Worm (Caenorhabditis elegans): ENCODE results near the gene clec-141.

DNA sequence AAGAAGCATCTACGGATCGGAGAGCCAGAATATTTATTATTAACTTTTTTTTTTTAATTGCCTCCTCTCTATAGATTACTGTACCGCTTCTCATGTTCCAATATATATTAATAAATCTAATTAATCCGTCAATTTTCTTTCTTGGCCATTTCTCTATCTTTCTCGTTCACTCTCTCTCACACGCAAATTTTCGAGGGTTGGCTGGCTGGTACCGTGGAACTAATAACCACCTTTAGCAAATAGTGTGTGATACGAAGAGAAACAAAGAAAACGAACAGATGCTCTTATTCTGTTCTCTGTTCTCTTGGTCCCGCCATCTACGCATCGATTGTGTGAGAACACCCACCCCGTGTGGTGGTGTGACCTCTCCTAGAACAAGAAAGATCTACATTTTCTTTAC lies 10.9 kb upstream of the clec-141 start:
- TF ChIP-seq nhr-12 (tag; optimal IDR thresholded peaks at IDR 0.05) (no peak), bed-3 (GFP tag; optimal IDR thresholded peaks at IDR 0.05) (no peak), snpc-4 (tag; optimal IDR thresholded peaks at IDR 0.05) (no peak), ces-1 (GFP tag; optimal IDR thresholded peaks at IDR 0.05) (peak; percentile 89), elt-3 (tag; optimal IDR thresholded peaks at IDR 0.05) (no peak), nhr-76 (tag; optimal IDR thresholded peaks at IDR 0.05) (no peak), unc-62 (GFP tag; optimal IDR thresholded peaks at IDR 0.05) (no peak), blmp-1 (tag; optimal IDR thresholded peaks at IDR 0.05) (no peak), nhr-2 (tag; optimal IDR thresholded peaks at IDR 0.05) (no peak), pha-4 (tag; optimal IDR thresholded peaks at IDR 0.05) (no peak), unc-39 (tag; optimal IDR thresholded peaks at IDR 0.05) (no peak)
